Worm (Caenorhabditis elegans): ENCODE data around the gene ZC404.1.

The ZC404.1 gene

ce11 chrV:6783044-6783625 lies 10.9 kb upstream of the ZC404.1 start (continued):
- TF ChIP-seq ztf-26 (tag; optimal IDR thresholded peaks at IDR 0.05) (no peak), repo-1 (tag; optimal IDR thresholded peaks at IDR 0.05) (peak; percentile 25), B0336.3 (GFP tag; IDR thresholded peaks at IDR 0.05) (peak; percentile 93), hsf-1 (GFP tag; IDR thresholded peaks at IDR 0.05) (peak; percentile 58; the same call in 1 of the 2 replicates), ceh-79 (tag; optimal IDR thresholded peaks at IDR 0.05) (no peak), tlf-1 (GFP tag; optimal IDR thresholded peaks at IDR 0.05) (peak; percentile 75), attf-5 (GFP tag; optimal IDR thresholded peaks at IDR 0.05) (peak; percentile 38), die-1 (tag; optimal IDR thresholded peaks at IDR 0.05) (peak; percentile 34), Y53G8AR.9 (GFP tag; conservative IDR thresholded peaks at IDR 0.05) (peak; percentile 51; the same call in 1 of the 2 replicates), madf-8 (GFP tag; conservative IDR thresholded peaks at IDR 0.05) (peak; percentile 3), madf-6 (GFP tag; IDR thresholded peaks at IDR 0.05) (peak; percentile 79), lsl-1 (GFP tag; optimal IDR thresholded peaks at IDR 0.05) (peak; percentile 57), pbrm-1 (GFP tag; IDR thresholded peaks at IDR 0.05) (0 out of 2 replicates have a peak, but pooled peaks have one; percentile 8), mxl-1 (tag; optimal IDR thresholded peaks at IDR 0.05) (peak; percentile 39), ztf-18 (tag; optimal IDR thresholded peaks at IDR 0.05) (peak; percentile 22), D2030.7 (GFP tag; IDR thresholded peaks at IDR 0.05) (peak; percentile 45), attf-6 (GFP tag; IDR thresholded peaks at IDR 0.05) (peak; percentile 65; the same call in 1 of the 2 replicates), tbx-9 (tag; optimal IDR thresholded peaks at IDR 0.05; ENCODE audit: borderline replicate concordance) (no peak)

ce11 chrV:6784853-6785492 lies 9.0 kb upstream of the ZC404.1 start, which contains the start of the genes spn-4 and spe-39:
Gene spn-4 (minus strand): TSS chrV:6784903.
Gene spe-39 (plus strand): TSS chrV:6785451.
- TF ChIP-seq ZK185.1 (tag; optimal IDR thresholded peaks at IDR 0.05; ENCODE audit: poor library complexity, severe bottlenecking) = peak; percentile 78
- peak; percentile 28; the same call in 1 of the 2 replicates for TF ChIP-seq madf-3 (GFP tag; IDR thresholded peaks at IDR 0.05)
- peak in 1 of 2 experiments; percentile 4 for TF ChIP-seq rec-8 (tag; optimal IDR thresholded peaks at IDR 0.05)
- TF ChIP-seq F57C9.4 (tag; optimal IDR thresholded peaks at IDR 0.05) = no peak
- 0 out of 2 replicates have a peak, but pooled peaks have one; percentile 14 for TF ChIP-seq Y95B8A.8 (GFP tag; IDR thresholded peaks at IDR 0.05)
- no peak for TF ChIP-seq snpc-4 (GFP tag; optimal IDR thresholded peaks at IDR 0.05)
- TF ChIP-seq snpc-4 (tag; optimal IDR thresholded peaks at IDR 0.05) = peak in 2 of 4 experiments; percentile 50 to 55
- TF ChIP-seq D2030.7 (GFP tag; IDR thresholded peaks at IDR 0.05) = peak; percentile 92
- peak; percentile 89 for TF ChIP-seq lin-54 (GFP tag; optimal IDR thresholded peaks at IDR 0.05)
- TF ChIP-seq unc-130 (GFP tag; optimal IDR thresholded peaks at IDR 0.05) = peak; percentile 70
- TF ChIP-seq aptf-2 (GFP tag; conservative IDR thresholded peaks at IDR 0.05) = no peak
- peak; percentile 48 for TF ChIP-seq hrde-1 (tag; optimal IDR thresholded peaks at IDR 0.05; ENCODE audit: borderline replicate concordance)
- TF ChIP-seq ceh-100 (GFP tag; IDR thresholded peaks at IDR 0.05) = peak; percentile 55; the same call in 1 of the 2 replicates
- peak; percentile 58 for TF ChIP-seq dox-1 (GFP tag; IDR thresholded peaks at IDR 0.05)
- TF ChIP-seq mes-4 (tag; optimal IDR thresholded peaks at IDR 0.05) = no peak
- TF ChIP-seq C06A6.2 (GFP tag; conservative IDR thresholded peaks at IDR 0.05) = 0 out of 2 replicates have a peak, but pooled peaks have one; percentile 43
- no peak for TF ChIP-seq ztf-6 (GFP tag; IDR thresholded peaks at IDR 0.05)
- TF ChIP-seq hsf-1 (GFP tag; IDR thresholded peaks at IDR 0.05) = 0 out of 2 replicates have a peak, but pooled peaks have one; percentile 52
- no peak for TF ChIP-seq bed-1 (GFP tag; IDR thresholded peaks at IDR 0.05)
- no peak for TF ChIP-seq attf-5 (GFP tag; optimal IDR thresholded peaks at IDR 0.05)
- peak; percentile 96 for TF ChIP-seq madf-8 (GFP tag; conservative IDR thresholded peaks at IDR 0.05)
- peak; percentile 97 for TF ChIP-seq madf-6 (GFP tag; IDR thresholded peaks at IDR 0.05)
- no peak for TF ChIP-seq sptf-2 (GFP tag; optimal IDR thresholded peaks at IDR 0.05)
- no peak for TF ChIP-seq bed-2 (GFP tag; IDR thresholded peaks at IDR 0.05)
- peak; percentile 89 for TF ChIP-seq snpc-3.4 (tag; optimal IDR thresholded peaks at IDR 0.05)
- no peak for TF ChIP-seq sea-2 (GFP tag; IDR thresholded peaks at IDR 0.05)
- no peak for TF ChIP-seq cebp-1 (GFP tag; IDR thresholded peaks at IDR 0.05)
- TF ChIP-seq cebp-1 (tag; optimal IDR thresholded peaks at IDR 0.05) = peak; percentile 60
- TF ChIP-seq K11D2.4 (GFP tag; IDR thresholded peaks at IDR 0.05) = 0 out of 2 replicates have a peak, but pooled peaks have one; percentile 36
- 0 out of 2 replicates have a peak, but pooled peaks have one; percentile 57 for TF ChIP-seq Y53G8AR.9 (GFP tag; conservative IDR thresholded peaks at IDR 0.05)
- peak; percentile 27 for TF ChIP-seq snpc-1.3 (tag; optimal IDR thresholded peaks at IDR 0.05; ENCODE audit: insufficient read depth)
- peak; percentile 49; the same call in 1 of the 2 replicates for TF ChIP-seq pbrm-1 (GFP tag; IDR thresholded peaks at IDR 0.05)
- peak; percentile 96 for TF ChIP-seq xnd-1 (tag; optimal IDR thresholded peaks at IDR 0.05)

Measured in whole organism, young adult.